Worm (Caenorhabditis elegans): ENCODE data around the gene nlp-58.

Gene nlp-58

DNA sequence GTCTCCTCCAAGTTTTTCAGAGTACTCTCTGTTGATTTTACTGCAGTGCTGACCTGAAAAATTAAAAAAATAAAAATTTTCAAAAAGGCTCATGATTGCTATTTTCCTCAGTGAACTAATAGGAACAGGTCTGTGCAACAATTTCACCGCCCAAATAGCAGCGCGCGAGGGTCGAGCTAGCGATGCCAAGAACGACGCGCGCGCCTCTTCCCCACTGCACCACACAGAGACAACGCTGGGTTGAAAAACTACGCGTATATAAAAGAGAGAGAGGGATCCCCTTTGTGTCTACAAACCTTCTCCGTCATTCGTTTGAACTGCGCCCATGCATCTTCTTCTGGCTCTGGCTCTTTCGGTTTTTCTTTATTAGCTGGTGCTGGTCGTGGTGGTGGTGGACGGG is 21.4 kb upstream of the nlp-58 start (continued):
- TF ChIP-seq gei-17 (GFP tag; optimal IDR thresholded peaks at IDR 0.05): peak; percentile 27

DNA sequence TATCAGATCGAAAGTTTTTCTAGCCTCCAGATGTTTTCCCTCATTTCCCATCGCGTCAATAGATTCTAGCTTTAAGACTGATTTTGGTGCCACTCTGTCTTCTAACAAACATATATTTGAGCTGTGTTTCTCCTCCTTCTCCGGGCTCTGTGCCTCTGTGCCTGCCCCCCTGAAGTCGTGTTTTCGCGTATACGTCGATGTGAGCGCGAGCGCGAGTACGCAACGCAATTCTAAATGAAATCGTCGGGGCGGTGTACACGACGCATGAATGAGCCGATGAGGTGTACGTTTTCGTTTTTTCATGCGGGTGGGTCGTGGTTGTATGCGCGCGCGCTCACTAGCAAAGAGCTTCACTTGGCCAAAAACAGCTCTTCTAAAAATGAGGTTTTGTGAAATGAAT is 17.2 kb upstream of the nlp-58 start:
- TF ChIP-seq ceh-27 (GFP tag; optimal IDR thresholded peaks at IDR 0.05) (no peak), ztf-25 (GFP tag; IDR thresholded peaks at IDR 0.05) (no peak), madf-3 (GFP tag; IDR thresholded peaks at IDR 0.05) (0 out of 2 replicates have a peak, but pooled peaks have one; percentile 19), zfh-2 (GFP tag; conservative IDR thresholded peaks at IDR 0.05) (peak; percentile 36; the same call in 1 of the 2 replicates), T07F8.4 (tag; optimal IDR thresholded peaks at IDR 0.05) (no peak), ceh-79 (tag; optimal IDR thresholded peaks at IDR 0.05) (no peak)

DNA sequence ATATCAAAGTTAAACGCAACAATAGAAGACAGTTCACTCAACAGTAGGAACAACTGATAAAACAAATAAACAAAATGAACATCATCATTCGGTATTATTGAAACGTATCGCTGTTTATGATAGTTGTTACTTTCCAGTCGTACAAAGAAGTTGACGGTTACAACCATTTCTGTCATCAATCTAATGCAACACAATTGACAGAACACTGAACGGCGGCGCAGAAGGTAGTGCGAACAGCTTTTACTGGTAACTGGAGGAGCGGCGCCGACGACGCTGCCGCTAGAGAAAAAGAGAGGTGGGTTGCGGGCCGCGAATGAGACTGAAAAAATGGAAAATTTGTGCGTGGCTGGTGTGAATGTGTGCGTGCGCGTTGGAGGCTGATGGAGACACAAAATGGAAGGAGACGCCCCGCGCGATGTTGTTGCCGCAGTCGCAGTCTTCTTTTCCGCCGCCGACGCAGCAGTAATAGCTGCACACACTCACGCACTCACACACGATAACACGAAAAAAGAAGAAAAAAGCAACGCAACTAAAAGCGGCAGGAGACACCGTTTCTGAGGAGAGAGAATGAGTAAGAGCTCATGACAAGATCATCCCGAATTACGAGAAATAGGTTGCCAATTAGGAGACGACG is 15.5 kb upstream of the nlp-58 start:
- 0 out of 2 replicates have a peak, but pooled peaks have one; percentile 33 for TF ChIP-seq hsf-1 (GFP tag; IDR thresholded peaks at IDR 0.05)
- TF ChIP-seq F39B2.1 (GFP tag; IDR thresholded peaks at IDR 0.05): no peak
- no peak for TF ChIP-seq Y79H2A.3 (GFP tag; conservative IDR thresholded peaks at IDR 0.05)
- TF ChIP-seq zfh-2 (GFP tag; conservative IDR thresholded peaks at IDR 0.05): peak; percentile 83
- no peak for TF ChIP-seq Y53F4B.3 (GFP tag; IDR thresholded peaks at IDR 0.05)
- no peak for TF ChIP-seq B0336.3 (GFP tag; IDR thresholded peaks at IDR 0.05)
- peak; percentile 9 for TF ChIP-seq K12H6.12 (tag; optimal IDR thresholded peaks at IDR 0.05)
- no peak for TF ChIP-seq F52B5.7 (tag; optimal IDR thresholded peaks at IDR 0.05)
- TF ChIP-seq repo-1 (tag; optimal IDR thresholded peaks at IDR 0.05): no peak
- TF ChIP-seq tbx-9 (tag; optimal IDR thresholded peaks at IDR 0.05; ENCODE audit: borderline replicate concordance): no peak
- no peak for TF ChIP-seq unc-62 (GFP tag; optimal IDR thresholded peaks at IDR 0.05)
- TF ChIP-seq lsl-1 (GFP tag; optimal IDR thresholded peaks at IDR 0.05): no peak
- no peak for TF ChIP-seq mes-4 (tag; optimal IDR thresholded peaks at IDR 0.05)
- no peak for TF ChIP-seq ztf-22 (GFP tag; optimal IDR thresholded peaks at IDR 0.05)
- TF ChIP-seq gei-17 (GFP tag; optimal IDR thresholded peaks at IDR 0.05): no peak
- TF ChIP-seq xnd-1 (tag; optimal IDR thresholded peaks at IDR 0.05): no peak
- no peak for TF ChIP-seq tlf-1 (GFP tag; optimal IDR thresholded peaks at IDR 0.05)
- TF ChIP-seq bed-2 (GFP tag; IDR thresholded peaks at IDR 0.05): no peak
- no peak for TF ChIP-seq dpl-1 (GFP tag; optimal IDR thresholded peaks at IDR 0.05)
- no peak for TF ChIP-seq cebp-1 (GFP tag; IDR thresholded peaks at IDR 0.05)
- TF ChIP-seq cebp-1 (tag; optimal IDR thresholded peaks at IDR 0.05): peak; percentile 3
- no peak for TF ChIP-seq egl-44 (GFP tag; IDR thresholded peaks at IDR 0.05)
- TF ChIP-seq nhr-90 (tag; optimal IDR thresholded peaks at IDR 0.05): no peak

DNA sequence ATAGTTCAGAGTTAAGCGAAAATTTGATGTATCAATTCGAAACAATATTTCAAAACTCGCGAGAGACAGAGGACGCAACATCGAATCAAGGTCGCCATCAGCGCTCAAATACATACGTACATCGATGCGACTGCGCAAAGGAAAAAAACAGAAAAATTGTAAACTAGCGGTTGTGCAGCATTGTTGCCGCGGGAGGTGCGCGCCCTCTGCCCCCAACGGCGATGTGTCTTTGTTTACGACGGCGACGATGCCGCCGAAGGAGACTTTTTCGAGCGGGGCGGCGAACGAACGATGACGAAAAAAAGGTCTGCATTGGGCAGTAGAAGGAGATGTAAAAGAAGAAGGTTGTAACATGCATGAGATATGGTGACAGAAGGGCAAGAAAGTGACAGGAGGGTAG is 14.2 kb upstream of the nlp-58 start:
- TF ChIP-seq ceh-40 (GFP tag; IDR thresholded peaks at IDR 0.05): no peak
- TF ChIP-seq zfh-2 (GFP tag; conservative IDR thresholded peaks at IDR 0.05): peak; percentile 57

DNA sequence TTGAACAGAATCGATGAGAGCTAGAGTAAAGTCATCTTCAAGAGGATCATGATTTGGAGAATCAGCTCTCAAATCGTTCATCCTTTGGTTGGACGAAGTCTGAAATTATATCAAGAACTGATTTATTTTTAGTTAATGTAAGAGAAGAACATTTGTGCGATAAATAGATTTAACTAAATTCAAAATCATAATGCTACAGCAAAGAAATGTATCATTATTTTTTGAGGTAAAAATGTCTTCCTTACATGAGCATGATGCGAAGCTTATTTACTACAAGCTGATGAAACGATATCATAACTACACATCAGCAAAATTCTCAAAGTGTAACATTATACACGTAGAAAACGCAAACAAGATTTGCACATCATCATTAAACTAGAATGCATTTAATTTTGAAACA is 13.7 kb upstream of the nlp-58 start, which contains the start of gene madf-4:
Gene madf-4 (minus strand): TSS at position 101 of the 400 bp plus-strand sequence.
- TF ChIP-seq K11D2.4 (GFP tag; IDR thresholded peaks at IDR 0.05): no peak
- TF ChIP-seq nhr-90 (tag; optimal IDR thresholded peaks at IDR 0.05): no peak
- TF ChIP-seq die-1 (tag; optimal IDR thresholded peaks at IDR 0.05): no peak
- no peak for TF ChIP-seq sea-2 (GFP tag; IDR thresholded peaks at IDR 0.05)
- no peak for TF ChIP-seq C17E4.6 (GFP tag; IDR thresholded peaks at IDR 0.05)
- no peak for TF ChIP-seq tbx-9 (tag; optimal IDR thresholded peaks at IDR 0.05; ENCODE audit: borderline replicate concordance)
- TF ChIP-seq nhr-27 (tag; optimal IDR thresholded peaks at IDR 0.05): no peak
- TF ChIP-seq rec-8 (tag; optimal IDR thresholded peaks at IDR 0.05): no peak
- no peak for TF ChIP-seq dpl-1 (GFP tag; optimal IDR thresholded peaks at IDR 0.05)
- no peak for TF ChIP-seq pbrm-1 (GFP tag; IDR thresholded peaks at IDR 0.05)
- TF ChIP-seq somi-1 (GFP tag; optimal IDR thresholded peaks at IDR 0.05): no peak
- TF ChIP-seq Y67H2A.10 (GFP tag; conservative IDR thresholded peaks at IDR 0.05): no peak
- TF ChIP-seq B0336.3 (GFP tag; IDR thresholded peaks at IDR 0.05): no peak
- no peak for TF ChIP-seq hlh-12 (tag; optimal IDR thresholded peaks at IDR 0.05)
- TF ChIP-seq Y53G8AR.9 (GFP tag; conservative IDR thresholded peaks at IDR 0.05): no peak
